Comparison of ENCODE assay signal across 1 fruit fly cellular context in the genomic region with DNA sequence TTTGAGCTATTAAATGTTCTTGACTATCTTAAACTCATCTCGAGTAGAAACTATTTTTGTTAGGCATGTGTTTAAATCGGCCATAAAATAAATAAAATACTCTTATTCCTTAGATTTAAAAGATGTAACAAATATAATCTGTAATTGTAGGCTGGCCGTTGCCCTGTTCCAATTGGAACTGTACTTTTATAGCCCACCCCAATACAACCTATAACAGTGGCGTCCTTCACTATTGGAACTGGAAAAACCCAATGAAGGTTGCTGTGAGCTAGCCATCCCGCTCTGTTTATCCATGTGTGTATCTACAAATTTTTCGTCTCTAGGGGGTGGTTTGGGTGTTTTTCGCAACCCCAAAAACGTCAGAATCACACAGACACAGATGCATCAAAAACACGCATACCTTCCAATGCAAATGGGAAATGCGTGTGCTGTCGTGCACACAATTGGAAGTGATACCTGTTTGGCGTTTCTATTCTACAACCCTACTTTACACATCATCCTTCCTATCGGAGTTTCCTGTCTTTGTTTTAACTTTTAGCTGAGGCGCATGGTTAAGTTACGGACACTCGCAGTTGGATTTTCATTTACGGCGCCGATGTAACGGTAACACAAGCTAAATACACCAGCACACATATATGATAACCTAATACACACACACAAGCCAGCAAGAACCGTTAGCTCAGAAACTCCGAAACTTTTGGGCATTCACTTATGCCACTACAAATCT.
A peak's percentile ranks its signal among the peaks of the same experiment; 100 is the strongest.
TF ChIP-seq lines count a peak whose summit lies in the region.

No protein-coding gene starts in this region.

TF ChIP-seq in whole organism, embryonic, 481 proteins besides CTCF, POLR2A, EP300 and RAD21 (continued from another document):
- TF ChIP-seq nerfin-1 (tag; optimal IDR thresholded peaks at IDR 0.05; lab: Kevin White, UChicago) (no peak), D19A (tag; optimal IDR thresholded peaks at IDR 0.05; lab: Kevin White, UChicago) (peak; percentile 19), cwo (GFP tag; optimal IDR thresholded peaks at IDR 0.05; lab: Kevin White, UChicago) (no peak), CG11398 (GFP tag; optimal IDR thresholded peaks at IDR 0.05; lab: Kevin White, UChicago) (no peak), CG11695 (GFP tag; IDR thresholded peaks at IDR 0.05; lab: Robert Waterston, UW) (no peak), CG4360 (GFP tag; IDR thresholded peaks at IDR 0.05; lab: Robert Waterston, UW) (no peak), Hmx (GFP tag; optimal IDR thresholded peaks at IDR 0.05; lab: Kevin White, UChicago) (no peak), usp (GFP tag; optimal IDR thresholded peaks at IDR 0.05; lab: Kevin White, UChicago) (no peak), Elba2 (GFP tag; optimal IDR thresholded peaks at IDR 0.05; lab: Kevin White, UChicago) (peak; percentile 75), en (GFP tag; optimal IDR thresholded peaks at IDR 0.05; lab: Kevin White, UChicago) (no peak), MBD-R2 (GFP tag; IDR thresholded peaks at IDR 0.05; lab: Robert Waterston, UW) (no peak), seq (GFP tag; IDR thresholded peaks at IDR 0.05; lab: Robert Waterston, UW) (peak; percentile 62; the same call in 1 of the 2 replicates), CG4854 (GFP tag; optimal IDR thresholded peaks at IDR 0.05; lab: Kevin White, UChicago) (no peak), crc (GFP tag; optimal IDR thresholded peaks at IDR 0.05; lab: Kevin White, UChicago) (no peak), corto (GFP tag; optimal IDR thresholded peaks at IDR 0.05; lab: Kevin White, UChicago) (no peak), Ravus (GFP tag; IDR thresholded peaks at IDR 0.05; lab: Robert Waterston, UW) (no peak), CG17912 (GFP tag; optimal IDR thresholded peaks at IDR 0.05; lab: Kevin White, UChicago) (no peak), Dip3 (GFP tag; optimal IDR thresholded peaks at IDR 0.05; lab: Kevin White, UChicago) (peak; percentile 2), CG32767 (GFP tag; IDR thresholded peaks at IDR 0.05; lab: Robert Waterston, UW) (peak; percentile 68; the same call in 1 of the 2 replicates), lov (optimal IDR thresholded peaks at IDR 0.05; lab: Kevin White, UChicago) (no peak), lov (GFP tag; IDR thresholded peaks at IDR 0.05; lab: Robert Waterston, UW) (no peak), fd3F (GFP tag; optimal IDR thresholded peaks at IDR 0.05; lab: Kevin White, UChicago) (no peak), row (GFP tag; IDR thresholded peaks at IDR 0.05; lab: Robert Waterston, UW) (no peak), dmrt11E (tag; optimal IDR thresholded peaks at IDR 0.05; lab: Kevin White, UChicago) (no peak), wek (GFP tag; optimal IDR thresholded peaks at IDR 0.05; lab: Kevin White, UChicago) (no peak), sr (GFP tag; IDR thresholded peaks at IDR 0.05; lab: Robert Waterston, UW) (no peak), abd-A (tag; optimal IDR thresholded peaks at IDR 0.05; lab: Kevin White, UChicago) (peak; percentile 28), CG7839 (tag; optimal IDR thresholded peaks at IDR 0.05; lab: Kevin White, UChicago) (peak; percentile 3), CG10321 (GFP tag; IDR thresholded peaks at IDR 0.05; lab: Robert Waterston, UW) (peak; percentile 78), slbo (GFP tag; IDR thresholded peaks at IDR 0.05; lab: Robert Waterston, UW) (peak; percentile 49), vnd (GFP tag; IDR thresholded peaks at IDR 0.05; lab: Robert Waterston, UW; ENCODE audit: partially characterized antibody) (no peak), dimm (GFP tag; IDR thresholded peaks at IDR 0.05; lab: Robert Waterston, UW) (no peak), maf-S (GFP tag; optimal IDR thresholded peaks at IDR 0.05; lab: Kevin White, UChicago) (no peak), YL-1 (GFP tag; optimal IDR thresholded peaks at IDR 0.05; lab: Kevin White, UChicago) (no peak), ATbp (GFP tag; optimal IDR thresholded peaks at IDR 0.05; lab: Kevin White, UChicago) (peak; percentile 7), CG13894 (tag; optimal IDR thresholded peaks at IDR 0.05; lab: Kevin White, UChicago) (peak; percentile 30), CG15073 (GFP tag; optimal IDR thresholded peaks at IDR 0.05; lab: Kevin White, UChicago) (peak; percentile 98), pros (GFP tag; optimal IDR thresholded peaks at IDR 0.05; lab: Kevin White, UChicago) (peak; percentile 54), CG7556 (GFP tag; optimal IDR thresholded peaks at IDR 0.05; lab: Kevin White, UChicago) (peak; percentile 12), aop (GFP tag; IDR thresholded peaks at IDR 0.05; lab: Robert Waterston, UW) (no peak), CG13424 (tag; optimal IDR thresholded peaks at IDR 0.05; lab: Kevin White, UChicago) (no peak), Xrp1 (GFP tag; IDR thresholded peaks at IDR 0.05; lab: Robert Waterston, UW) (0 out of 2 replicates have a peak, but pooled peaks have one; percentile 17), Camta (GFP tag; optimal IDR thresholded peaks at IDR 0.05; lab: Kevin White, UChicago) (no peak), oc (tag; optimal IDR thresholded peaks at IDR 0.05; lab: Kevin White, UChicago) (no peak), slp2 (GFP tag; optimal IDR thresholded peaks at IDR 0.05; lab: Kevin White, UChicago) (no peak)
TF ChIP-seq in whole organism, embryonic: peak in this region for 43.
